Worm (Caenorhabditis elegans) whole organism, L1 larva: Measurements from ENCODE around the gene skr-20.

Experiments used
- C04F5.9 ChIP-seq: sonication (generic microtip); optimal IDR thresholded peaks from 2 replicates; lab custom pipeline; 2016; ENCODE audit warnings: missing genetic modification characterization, missing compliant biosample characterization
- F16B12.6 ChIP-seq: fragments of 150-350 bp; optimal IDR thresholded peaks from 2 replicates; lab custom pipeline; 2014; ENCODE audit warnings: missing biosample characterization, missing genetic modification characterization
- Y116A8C.19 ChIP-seq: sonication (generic microtip); optimal IDR thresholded peaks from 2 replicates; lab custom pipeline; 2016; ENCODE audit warnings: missing compliant biosample characterization, missing genetic modification characterization, borderline replicate concordance
- aha-1 ChIP-seq: fragments of 150-350 bp; optimal IDR thresholded peaks from 2 replicates; lab custom pipeline; 2014; ENCODE audit warnings: missing biosample characterization, missing genetic modification characterization
- alr-1 ChIP-seq: fragments of 200-800 bp; sonication (Bioruptor generic); optimal IDR thresholded peaks from 2 replicates; lab custom pipeline; 2018; ENCODE audit warnings: borderline replicate concordance, mild to moderate bottlenecking, missing genetic modification characterization, missing compliant biosample characterization
- aly-2 ChIP-seq: fragments of 150-350 bp; optimal IDR thresholded peaks from 2 replicates; lab custom pipeline; 2014; ENCODE audit warnings: missing biosample characterization, missing genetic modification characterization
- ceh-8 ChIP-seq: fragments of 200-800 bp; sonication (Bioruptor generic); optimal IDR thresholded peaks from 2 replicates; lab custom pipeline; 2018; ENCODE audit warnings: mild to moderate bottlenecking, missing genetic modification characterization, moderate library complexity, missing compliant biosample characterization
- ceh-82 ChIP-seq, 3 experiments: fragments of 150-350 bp in 1 of 3; sonication (generic microtip) in 2 of 3; optimal IDR thresholded peaks; 2 replicates each; lab custom pipeline; 2014 to 2017; ENCODE audit warnings: missing biosample characterization in 3 of 3, missing genetic modification characterization in 3 of 3
- ceh-88 ChIP-seq: fragments of 200-800 bp; sonication (Bioruptor generic); IDR thresholded peaks from 2 replicates; pipeline ENCODE4 v1.3.6; 2022; ENCODE audit warnings: missing genetic modification characterization, missing compliant biosample characterization
- ceh-90 ChIP-seq: sonication (generic microtip); optimal IDR thresholded peaks from 2 replicates; lab custom pipeline; 2016; ENCODE audit warnings: missing genetic modification characterization, missing compliant biosample characterization
- dpl-1 ChIP-seq, 3 experiments: fragments of 150-350 bp in 2 of 3; sonication (generic microtip) in 1 of 3; optimal IDR thresholded peaks; 2 replicates each; lab custom pipeline; 2014 to 2017; ENCODE audit warnings: missing biosample characterization in 3 of 3, missing genetic modification characterization in 3 of 3, missing genetic modification reagents in 3 of 3
- dsc-1 ChIP-seq: sonication (generic microtip); optimal IDR thresholded peaks from 2 replicates; lab custom pipeline; 2016; ENCODE audit warnings: mild to moderate bottlenecking, missing genetic modification characterization, missing compliant biosample characterization
- efl-1 ChIP-seq, 4 experiments: fragments of 150-350 bp; optimal IDR thresholded peaks in 3 of 4; peaks in 1 of 4; 1 replicate in 1 of 4; 2 replicates in 3 of 4; lab custom pipeline; 2014; ENCODE audit warnings: missing biosample characterization in 2 of 4, missing genetic modification characterization in 2 of 4, missing genetic modification reagents in 2 of 4
- efl-3 ChIP-seq: fragments of 200-800 bp; sonication (Bioruptor generic); optimal IDR thresholded peaks from 2 replicates; lab custom pipeline; 2018; ENCODE audit warnings: mild to moderate bottlenecking, missing genetic modification characterization, missing compliant biosample characterization
- egl-13 ChIP-seq: sonication (generic microtip); optimal IDR thresholded peaks from 2 replicates; lab custom pipeline; 2016; ENCODE audit warnings: missing genotype, missing genetic modification reagents, missing genetic modification characterization, missing compliant biosample characterization
- elt-2 ChIP-seq: sonication (generic microtip); optimal IDR thresholded peaks from 2 replicates; lab custom pipeline; 2016; ENCODE audit warnings: missing genetic modification characterization, mild to moderate bottlenecking, inconsistent platforms, missing compliant biosample characterization, missing genetic modification reagents
- elt-3 ChIP-seq, 6 experiments: fragments of 150-350 bp in 1 of 6; sonication (generic microtip); optimal IDR thresholded peaks; 2 replicates each; lab custom pipeline; 2017 to 2018; ENCODE audit warnings: missing biosample characterization in 6 of 6, missing genetic modification characterization in 6 of 6, inconsistent platforms in 1 of 6
- fos-1 ChIP-seq: fragments of 150-350 bp; optimal IDR thresholded peaks from 2 replicates; lab custom pipeline; 2014; ENCODE audit warnings: missing biosample characterization, missing genetic modification characterization
- hlh-17 ChIP-seq: fragments of 200-800 bp; sonication (Bioruptor generic); optimal IDR thresholded peaks from 2 replicates; lab custom pipeline; 2018; ENCODE audit warnings: missing genetic modification characterization, mild to moderate bottlenecking, missing compliant biosample characterization, moderate library complexity, borderline replicate concordance
- hlh-4 ChIP-seq: sonication (generic microtip); optimal IDR thresholded peaks from 2 replicates; lab custom pipeline; 2016; ENCODE audit warnings: mild to moderate bottlenecking, missing genetic modification characterization, missing compliant biosample characterization
- hpl-2 ChIP-seq: fragments of 150-350 bp; optimal IDR thresholded peaks from 2 replicates; lab custom pipeline; 2014; ENCODE audit warnings: missing biosample characterization, missing genetic modification reagents, missing genetic modification characterization
- irx-1 ChIP-seq: sonication (generic microtip); optimal IDR thresholded peaks from 2 replicates; lab custom pipeline; 2016; ENCODE audit warnings: missing genetic modification characterization, missing compliant biosample characterization
- jun-1 ChIP-seq: fragments of 150-350 bp; optimal IDR thresholded peaks from 2 replicates; lab custom pipeline; 2014; ENCODE audit warnings: missing biosample characterization, missing genetic modification reagents, missing genetic modification characterization
- lin-13 ChIP-seq: fragments of 150-350 bp; optimal IDR thresholded peaks from 2 replicates; lab custom pipeline; 2014; ENCODE audit warnings: missing biosample characterization, missing genetic modification reagents, missing genetic modification characterization
- lin-15B ChIP-seq: fragments of 150-350 bp; sonication (generic microtip); optimal IDR thresholded peaks from 3 replicates; lab custom pipeline; 2014; ENCODE audit warnings: missing biosample characterization, missing genetic modification characterization
- lin-35 ChIP-seq, 2 experiments: fragments of 150-350 bp; optimal IDR thresholded peaks; 2 replicates each; lab custom pipeline; 2014; ENCODE audit warnings: missing biosample characterization in 2 of 2, missing genetic modification characterization in 2 of 2, missing genetic modification reagents in 2 of 2
- lin-39 ChIP-seq: fragments of 150-350 bp; optimal IDR thresholded peaks from 2 replicates; lab custom pipeline; 2014; ENCODE audit warnings: missing biosample characterization, missing genetic modification reagents, missing genetic modification characterization
- lir-3 ChIP-seq: sonication (generic microtip); optimal IDR thresholded peaks from 2 replicates; lab custom pipeline; 2016; ENCODE audit warnings: mild to moderate bottlenecking, missing genetic modification characterization, moderate library complexity, missing compliant biosample characterization; ENCODE audit not compliant: poor library complexity
- mab-9 ChIP-seq: fragments of 200-800 bp; sonication (Bioruptor generic); IDR thresholded peaks from 2 replicates; pipeline ENCODE4 v1.3.6; 2022; ENCODE audit warnings: missing genetic modification reagents, missing genetic modification characterization, missing compliant biosample characterization
- mdl-1 ChIP-seq, 2 experiments: fragments of 150-350 bp; optimal IDR thresholded peaks; 2 replicates each; lab custom pipeline; 2014 to 2017; ENCODE audit warnings: missing biosample characterization in 2 of 2, missing genetic modification characterization in 2 of 2, inconsistent platforms in 1 of 2
- mep-1 ChIP-seq: fragments of 150-350 bp; optimal IDR thresholded peaks from 2 replicates; lab custom pipeline; 2014; ENCODE audit warnings: missing biosample characterization, missing genetic modification characterization
- nhr-12 ChIP-seq: sonication (generic microtip); optimal IDR thresholded peaks from 2 replicates; lab custom pipeline; 2017; ENCODE audit warnings: missing biosample characterization, missing genetic modification characterization
- nhr-20 ChIP-seq: sonication (generic microtip); optimal IDR thresholded peaks from 2 replicates; lab custom pipeline; 2016; ENCODE audit warnings: mild to moderate bottlenecking, missing genetic modification characterization, missing compliant biosample characterization
- nhr-237 ChIP-seq: fragments of 150-350 bp; optimal IDR thresholded peaks from 2 replicates; lab custom pipeline; 2014; ENCODE audit warnings: missing biosample characterization, missing genetic modification characterization
- nhr-28 ChIP-seq: fragments of 150-350 bp; optimal IDR thresholded peaks from 2 replicates; lab custom pipeline; 2014; ENCODE audit warnings: missing biosample characterization, missing genetic modification characterization
- nhr-71 ChIP-seq: sonication (generic microtip); optimal IDR thresholded peaks from 2 replicates; lab custom pipeline; 2016; ENCODE audit warnings: mild to moderate bottlenecking, missing genetic modification characterization, moderate library complexity, missing compliant biosample characterization
- nhr-76 ChIP-seq: sonication (generic microtip); optimal IDR thresholded peaks from 2 replicates; lab custom pipeline; 2017; ENCODE audit warnings: missing biosample characterization, missing genetic modification characterization
- nhr-77 ChIP-seq: fragments of 150-350 bp; optimal IDR thresholded peaks from 2 replicates; lab custom pipeline; 2014; ENCODE audit warnings: missing biosample characterization, missing genetic modification characterization
- nhr-85 ChIP-seq: sonication (generic microtip); peaks from one replicate; lab custom pipeline; 2016; ENCODE audit warnings: missing genetic modification characterization, inconsistent platforms, missing compliant biosample characterization
- nhr-90 ChIP-seq: sonication (generic microtip); optimal IDR thresholded peaks from 2 replicates; lab custom pipeline; 2016; ENCODE audit warnings: mild to moderate bottlenecking, missing genetic modification characterization, missing compliant biosample characterization; ENCODE audit not compliant: poor library complexity
- pag-3 ChIP-seq: sonication (generic microtip); optimal IDR thresholded peaks from 2 replicates; lab custom pipeline; 2017; ENCODE audit warnings: missing genetic modification characterization, mild to moderate bottlenecking, missing compliant biosample characterization, antibody characterized with exemption, borderline replicate concordance; ENCODE audit not compliant: insufficient read depth
- pax-3 ChIP-seq: fragments of 200-800 bp; sonication (Bioruptor generic); optimal IDR thresholded peaks from 2 replicates; lab custom pipeline; 2018; ENCODE audit warnings: mild to moderate bottlenecking, missing genetic modification characterization, moderate library complexity, missing compliant biosample characterization
- rnt-1 ChIP-seq: sonication (generic microtip); optimal IDR thresholded peaks from 2 replicates; lab custom pipeline; 2016; ENCODE audit warnings: mild to moderate bottlenecking, missing genetic modification characterization, moderate library complexity, missing compliant biosample characterization
- skn-1 ChIP-seq: fragments of 150-350 bp; optimal IDR thresholded peaks from 2 replicates; lab custom pipeline; 2014; ENCODE audit warnings: missing biosample characterization, missing genetic modification characterization
- snpc-4 ChIP-seq: fragments of 150-350 bp; optimal IDR thresholded peaks from 2 replicates; lab custom pipeline; 2014; ENCODE audit warnings: missing biosample characterization, missing genetic modification characterization
- sup-37 ChIP-seq: fragments of 200-800 bp; sonication (Bioruptor generic); optimal IDR thresholded peaks from 2 replicates; lab custom pipeline; 2018; ENCODE audit warnings: mild to moderate bottlenecking, missing genetic modification characterization, missing compliant biosample characterization
- unc-86 ChIP-seq: sonication (generic microtip); optimal IDR thresholded peaks from 2 replicates; lab custom pipeline; 2016; ENCODE audit warnings: missing genetic modification characterization, missing compliant biosample characterization
- unc-98 ChIP-seq: fragments of 200-800 bp; sonication (Bioruptor generic); IDR thresholded peaks from 2 replicates; pipeline ENCODE4 v1.3.6; 2022; ENCODE audit warnings: missing genetic modification characterization, missing compliant biosample characterization
- xbp-1 ChIP-seq: sonication (generic microtip); optimal IDR thresholded peaks from 2 replicates; lab custom pipeline; 2016; ENCODE audit warnings: missing genetic modification characterization, missing compliant biosample characterization
- ztf-11 ChIP-seq, 2 experiments: sonication (generic microtip); optimal IDR thresholded peaks; 2 replicates each; lab custom pipeline; 2016 to 2017; ENCODE audit warnings: missing genetic modification characterization in 2 of 2, missing biosample characterization in 1 of 2, missing compliant biosample characterization in 1 of 2
- ztf-4 ChIP-seq: fragments of 150-350 bp; optimal IDR thresholded peaks from 2 replicates; lab custom pipeline; 2014; ENCODE audit warnings: missing biosample characterization, missing genetic modification characterization

skr-20 gene

ce11 chrX:13251354-13251843 is 28.1 kb upstream of the skr-20 start (continued):
- TF ChIP-seq nhr-20 (tag; lab: Kevin White, UChicago) (peak; percentile 89), nhr-28 (tag; lab: Kevin White, UChicago) (no peak), nhr-85 (tag; lab: Kevin White, UChicago) (peak; percentile 87), nhr-77 (tag; lab: Kevin White, UChicago) (peak; percentile 44), jun-1 (tag; lab: Kevin White, UChicago) (peak; percentile 41), C04F5.9 (tag; lab: Kevin White, UChicago) (no peak), hlh-17 (GFP tag; lab: Kevin White, UChicago) (no peak), ceh-8 (no peak), lin-35 (GFP tag; optimal IDR thresholded peaks at IDR 0.05; lab: Kevin White, UChicago) (peak; percentile 64 to 74), irx-1 (tag; lab: Kevin White, UChicago) (peak; percentile 35), dsc-1 (peak; percentile 56), unc-86 (tag; lab: Kevin White, UChicago) (peak; percentile 55), Y116A8C.19 (tag; lab: Kevin White, UChicago) (no peak), dpl-1 (GFP tag; optimal IDR thresholded peaks at IDR 0.05; lab: Kevin White, UChicago) (no peak), ztf-11 (tag; optimal IDR thresholded peaks at IDR 0.05; lab: Kevin White, UChicago) (no peak), ceh-90 (no peak), alr-1 (tag; lab: Kevin White, UChicago) (no peak), efl-3 (no peak), aha-1 (peak; percentile 26), pag-3 (tag; lab: Kevin White, UChicago) (peak; percentile 26), lin-15B (tag; lab: Kevin White, UChicago) (no peak), ceh-88 (GFP tag; lab: Robert Waterston, UW) (no peak), egl-13 (tag; lab: Kevin White, UChicago) (no peak), ceh-82 (tag; optimal IDR thresholded peaks at IDR 0.05; lab: Kevin White, UChicago) (peak; percentile 7 to 65 (median 26)), F16B12.6 (no peak), nhr-90 (tag; lab: Kevin White, UChicago) (peak; percentile 19), pax-3 (tag; lab: Kevin White, UChicago) (no peak), rnt-1 (tag; lab: Kevin White, UChicago) (peak; percentile 82), hlh-4 (tag; lab: Kevin White, UChicago) (no peak), xbp-1 (tag; lab: Kevin White, UChicago) (peak; percentile 62), lin-39 (no peak), skn-1 (peak; percentile 42), nhr-237 (peak; percentile 28), mep-1 (tag; lab: Kevin White, UChicago) (peak; percentile 85), snpc-4 (tag; lab: Kevin White, UChicago) (peak; percentile 17), nhr-71 (peak; percentile 89), aly-2 (tag; lab: Kevin White, UChicago) (no peak), unc-98 (no peak), nhr-12 (tag; lab: Kevin White, UChicago) (no peak), fos-1 (tag; lab: Kevin White, UChicago) (peak; percentile 40), elt-3 (tag; optimal IDR thresholded peaks at IDR 0.05; lab: Kevin White, UChicago) (peak in 2 of 6 experiments; percentile 8 to 28), lin-13 (GFP tag; lab: Kevin White, UChicago) (peak; percentile 25), hpl-2 (GFP tag; lab: Kevin White, UChicago) (no peak), ztf-4 (peak; percentile 9), mab-9 (0 out of 2 replicates have a peak, but pooled peaks have one; percentile 19), mdl-1 (tag; optimal IDR thresholded peaks at IDR 0.05; lab: Kevin White, UChicago) (peak; percentile 86 to 97), lir-3 (tag; lab: Kevin White, UChicago) (no peak), efl-1 (optimal IDR thresholded peaks at IDR 0.05; lab: Kevin White, UChicago) (peak; percentile 34 to 39), efl-1 (GFP tag; optimal IDR thresholded peaks at IDR 0.05 in 1 of 2; lab: Kevin White, UChicago) (peak in 1 of 2 experiments; percentile 46), nhr-76 (tag; lab: Kevin White, UChicago) (no peak), sup-37 (GFP tag; lab: Kevin White, UChicago) (no peak), elt-2 (tag; lab: Kevin White, UChicago) (no peak)
